Fruit fly (Drosophila melanogaster) whole organism, embryonic: Measurements from ENCODE around the gene ea.
A peak's percentile ranks its signal among the peaks of the same experiment; 100 is the strongest.

ENCODE experiments used
- C15 ChIP-seq: fragments of 200-800 bp; sonication (Bioruptor generic); IDR thresholded peaks from 3 replicates; pipeline ENCODE4 v1.3.6; 2022; ENCODE audit warnings: missing biosample characterization, missing genetic modification characterization
- CG10543 ChIP-seq: fragments of 200-800 bp; sonication (Bioruptor generic); optimal IDR thresholded peaks from 3 replicates; lab custom pipeline; 2017; ENCODE audit warnings: missing biosample characterization, mild to moderate bottlenecking, missing genetic modification characterization, moderate library complexity
- CG10979 ChIP-seq: fragments of 200-800 bp; sonication (Bioruptor generic); optimal IDR thresholded peaks from 2 replicates; lab custom pipeline; 2018; ENCODE audit warnings: missing biosample characterization, mild to moderate bottlenecking, missing genetic modification characterization, moderate library complexity
- CG11456 ChIP-seq: fragments of 200-800 bp; sonication (Bioruptor generic); IDR thresholded peaks from 3 replicates; pipeline ENCODE4 v1.3.6; 2022; ENCODE audit warnings: missing biosample characterization, missing genetic modification characterization
- CG11723 ChIP-seq: fragments of 200-800 bp; sonication (Bioruptor generic); optimal IDR thresholded peaks from 2 replicates; lab custom pipeline; 2017; ENCODE audit warnings: missing biosample characterization, mild to moderate bottlenecking, missing genetic modification characterization
- CG12236 ChIP-seq: fragments of 200-800 bp; sonication (Bioruptor generic); optimal IDR thresholded peaks from 2 replicates; lab custom pipeline; 2016; ENCODE audit warnings: missing biosample characterization, missing genetic modification characterization
- CG13296 ChIP-seq: fragments of 200-800 bp; sonication (Bioruptor generic); optimal IDR thresholded peaks from 3 replicates; lab custom pipeline; 2018; ENCODE audit warnings: missing biosample characterization, mild to moderate bottlenecking, missing genetic modification characterization
- CG15514 ChIP-seq: fragments of 200-800 bp; sonication (Bioruptor generic); optimal IDR thresholded peaks from 3 replicates; lab custom pipeline; 2017; ENCODE audit warnings: missing biosample characterization, missing genetic modification characterization, mild to moderate bottlenecking, moderate library complexity, missing genetic modification reagents
- CG17328 ChIP-seq: fragments of 200-800 bp; sonication (Bioruptor generic); IDR thresholded peaks from 2 replicates; pipeline ENCODE4 v1.3.6; 2022; ENCODE audit warnings: missing biosample characterization, missing genetic modification characterization
- CG18262 ChIP-seq: fragments of 200-800 bp; optimal IDR thresholded peaks from 3 replicates; lab custom pipeline; 2019; ENCODE audit warnings: missing biosample characterization, mild to moderate bottlenecking, missing genetic modification characterization, moderate library complexity
- CG18599 ChIP-seq: fragments of 200-800 bp; sonication (Bioruptor generic); optimal IDR thresholded peaks from 3 replicates; lab custom pipeline; 2017; ENCODE audit warnings: missing biosample characterization, missing genetic modification characterization, mild to moderate bottlenecking, moderate library complexity, missing genetic modification reagents
- CG2129 ChIP-seq: fragments of 200-800 bp; sonication (Bioruptor generic); IDR thresholded peaks from 2 replicates; pipeline ENCODE4 v1.3.6; 2022; ENCODE audit warnings: missing biosample characterization, missing genetic modification characterization; ENCODE audit not compliant: partially characterized antibody
- CG3407 ChIP-seq: fragments of 200-800 bp; sonication (Bioruptor generic); optimal IDR thresholded peaks from 2 replicates; lab custom pipeline; 2018; ENCODE audit warnings: missing biosample characterization, mild to moderate bottlenecking, missing genetic modification characterization
- CG34224 ChIP-seq: fragments of 200-800 bp; sonication (Bioruptor generic); IDR thresholded peaks from 3 replicates; pipeline ENCODE4 v1.3.6; 2022; ENCODE audit warnings: missing biosample characterization, missing genetic modification characterization; ENCODE audit not compliant: partially characterized antibody
- CG5245 ChIP-seq: fragments of 200-800 bp; sonication (Bioruptor generic); optimal IDR thresholded peaks from 3 replicates; lab custom pipeline; 2016; ENCODE audit warnings: missing biosample characterization, missing genetic modification characterization
- CG6683 ChIP-seq: fragments of 200-800 bp; sonication (Bioruptor generic); optimal IDR thresholded peaks from 2 replicates; lab custom pipeline; 2017; ENCODE audit warnings: missing biosample characterization, mild to moderate bottlenecking, missing genetic modification characterization, missing genetic modification reagents
- CHES-1-like ChIP-seq: fragments of 200-800 bp; sonication (Bioruptor generic); optimal IDR thresholded peaks from 2 replicates; lab custom pipeline; 2016; ENCODE audit warnings: missing biosample characterization, missing genetic modification characterization
- Dref ChIP-seq: fragments of 200-800 bp; sonication (Bioruptor generic); IDR thresholded peaks from 2 replicates; pipeline ENCODE4 v1.3.6; 2022; ENCODE audit warnings: missing biosample characterization, missing genetic modification characterization
- Elba2 ChIP-seq: fragments of 200-800 bp; sonication (Bioruptor generic); optimal IDR thresholded peaks from 3 replicates; lab custom pipeline; 2016; ENCODE audit warnings: missing biosample characterization, missing genetic modification characterization
- Fer1 ChIP-seq: fragments of 200-800 bp; sonication (Bioruptor generic); optimal IDR thresholded peaks from 2 replicates; lab custom pipeline; 2017; ENCODE audit warnings: missing biosample characterization, mild to moderate bottlenecking, missing genetic modification characterization
- Gsc ChIP-seq: fragments of 200-800 bp; sonication (Bioruptor generic); IDR thresholded peaks from 2 replicates; pipeline ENCODE4 v1.3.6; 2022; ENCODE audit warnings: missing biosample characterization, missing genetic modification characterization
- Hmr ChIP-seq: fragments of 200-800 bp; sonication (Bioruptor generic); optimal IDR thresholded peaks from 3 replicates; lab custom pipeline; 2017; ENCODE audit warnings: mild to moderate bottlenecking, missing biosample characterization, missing genetic modification reagents, missing genetic modification characterization
- NfI ChIP-seq: fragments of 200-800 bp; sonication (Bioruptor generic); optimal IDR thresholded peaks from 3 replicates; lab custom pipeline; 2018; ENCODE audit warnings: missing biosample characterization, mild to moderate bottlenecking, missing genetic modification characterization, moderate library complexity
- Sox102F ChIP-seq: fragments of 200-800 bp; sonication (Bioruptor generic); optimal IDR thresholded peaks from 2 replicates; lab custom pipeline; 2018; ENCODE audit warnings: missing biosample characterization, mild to moderate bottlenecking, missing genetic modification characterization, moderate library complexity
- Sry-β ChIP-seq: fragments of 200-800 bp; sonication (Bioruptor generic); optimal IDR thresholded peaks from 2 replicates; lab custom pipeline; 2018; ENCODE audit warnings: missing biosample characterization, mild to moderate bottlenecking, missing genetic modification characterization, moderate library complexity
- ase ChIP-seq: fragments of 200-800 bp; sonication (Bioruptor generic); IDR thresholded peaks from 3 replicates; pipeline ENCODE4 v1.3.6; 2022; ENCODE audit warnings: missing biosample characterization, missing genetic modification characterization
- bab2 ChIP-seq: fragments of 200-800 bp; sonication (Bioruptor generic); optimal IDR thresholded peaks from 2 replicates; lab custom pipeline; 2016; ENCODE audit warnings: missing biosample characterization, missing genetic modification characterization
- ci ChIP-seq: fragments of 200-800 bp; sonication (Bioruptor generic); IDR thresholded peaks from 3 replicates; pipeline ENCODE4 v1.3.6; 2022; ENCODE audit warnings: missing biosample characterization, missing genetic modification characterization
- crp ChIP-seq, 2 experiments: fragments of 200-800 bp; sonication (Bioruptor generic); optimal IDR thresholded peaks; 2 replicates in 1 of 2; 3 replicates in 1 of 2; lab custom pipeline; 2017; ENCODE audit warnings: missing biosample characterization in 2 of 2, missing genetic modification characterization in 2 of 2, mild to moderate bottlenecking in 1 of 2, moderate library complexity in 1 of 2
- cwo ChIP-seq: fragments of 200-800 bp; sonication (Bioruptor generic); optimal IDR thresholded peaks from 3 replicates; lab custom pipeline; 2017; ENCODE audit warnings: missing biosample characterization, missing genetic modification characterization, mild to moderate bottlenecking, moderate library complexity, missing genetic modification reagents
- dan ChIP-seq: fragments of 200-800 bp; sonication (Bioruptor generic); IDR thresholded peaks from 2 replicates; pipeline ENCODE4 v1.3.6; 2022; ENCODE audit warnings: missing biosample characterization, missing genetic modification characterization
- grau ChIP-seq: fragments of 200-800 bp; optimal IDR thresholded peaks from 3 replicates; lab custom pipeline; 2019; ENCODE audit warnings: missing biosample characterization, mild to moderate bottlenecking, missing genetic modification characterization, moderate library complexity
- grn ChIP-seq: fragments of 200-800 bp; sonication (Bioruptor generic); optimal IDR thresholded peaks from 3 replicates; lab custom pipeline; 2017; ENCODE audit warnings: missing biosample characterization, missing genetic modification characterization
- gro ChIP-seq: fragments of 200-800 bp; sonication (Bioruptor generic); optimal IDR thresholded peaks from 2 replicates; lab custom pipeline; 2016; ENCODE audit warnings: missing biosample characterization, missing genetic modification characterization
- ham ChIP-seq: fragments of 200-800 bp; sonication (Bioruptor generic); IDR thresholded peaks from 2 replicates; pipeline ENCODE4 v1.3.6; 2022; ENCODE audit warnings: missing biosample characterization, missing genetic modification characterization
- hb ChIP-seq: fragments of 200-800 bp; sonication (Bioruptor generic); IDR thresholded peaks from 3 replicates; pipeline ENCODE4 v1.3.6; 2022; ENCODE audit warnings: missing biosample characterization, missing genetic modification characterization; ENCODE audit not compliant: partially characterized antibody
- ind ChIP-seq: fragments of 200-800 bp; sonication (Bioruptor generic); optimal IDR thresholded peaks from 3 replicates; lab custom pipeline; 2016; ENCODE audit warnings: missing biosample characterization, missing genetic modification characterization
- jigr1 ChIP-seq: fragments of 200-800 bp; sonication (Bioruptor generic); IDR thresholded peaks from 3 replicates; pipeline ENCODE4 v1.3.6; 2022; ENCODE audit warnings: missing biosample characterization, missing genetic modification characterization
- klu ChIP-seq: fragments of 200-800 bp; sonication (Bioruptor generic); IDR thresholded peaks from 2 replicates; pipeline ENCODE4 v1.3.6; 2022; ENCODE audit warnings: missing biosample characterization, missing genetic modification characterization
- kni ChIP-seq: fragments of 200-800 bp; sonication (Bioruptor generic); optimal IDR thresholded peaks from 3 replicates; lab custom pipeline; 2017; ENCODE audit warnings: mild to moderate bottlenecking, missing biosample characterization, missing genetic modification reagents, missing genetic modification characterization
- oc ChIP-seq: fragments of 200-800 bp; sonication (Bioruptor generic); optimal IDR thresholded peaks from 2 replicates; lab custom pipeline; 2018; ENCODE audit warnings: missing biosample characterization, mild to moderate bottlenecking, missing genetic modification characterization, moderate library complexity
- org-1 ChIP-seq: fragments of 200-800 bp; sonication (Bioruptor generic); optimal IDR thresholded peaks from 2 replicates; lab custom pipeline; 2017; ENCODE audit warnings: missing biosample characterization, missing genetic modification characterization
- pfk ChIP-seq: fragments of 200-800 bp; sonication (Bioruptor generic); optimal IDR thresholded peaks from 2 replicates; lab custom pipeline; 2018; ENCODE audit warnings: missing biosample characterization, mild to moderate bottlenecking, missing genetic modification characterization, moderate library complexity
- ro ChIP-seq: fragments of 200-800 bp; sonication (Bioruptor generic); IDR thresholded peaks from 2 replicates; pipeline ENCODE4 v1.3.6; 2022; ENCODE audit warnings: missing biosample characterization, missing genetic modification characterization
- sim ChIP-seq: fragments of 200-800 bp; sonication (Bioruptor generic); IDR thresholded peaks from 2 replicates; pipeline ENCODE4 v1.3.6; 2022; ENCODE audit warnings: missing biosample characterization, missing genetic modification characterization
- sima ChIP-seq: fragments of 200-800 bp; sonication (Bioruptor generic); optimal IDR thresholded peaks from 2 replicates; lab custom pipeline; 2016; ENCODE audit warnings: missing biosample characterization, missing genetic modification characterization
- slp2 ChIP-seq: fragments of 200-800 bp; sonication (Bioruptor generic); optimal IDR thresholded peaks from 2 replicates; lab custom pipeline; 2016; ENCODE audit warnings: missing biosample characterization, missing genetic modification characterization
- stc ChIP-seq: fragments of 200-800 bp; sonication (Bioruptor generic); IDR thresholded peaks from 2 replicates; pipeline ENCODE4 v1.3.6; 2022; ENCODE audit warnings: missing biosample characterization, missing genetic modification characterization
- ttk ChIP-seq: fragments of 200-800 bp; sonication (Bioruptor generic); IDR thresholded peaks from 2 replicates; pipeline ENCODE4 v2.1.2; 2022; ENCODE audit warnings: missing biosample characterization, missing genetic modification characterization

Gene ea

DNA sequence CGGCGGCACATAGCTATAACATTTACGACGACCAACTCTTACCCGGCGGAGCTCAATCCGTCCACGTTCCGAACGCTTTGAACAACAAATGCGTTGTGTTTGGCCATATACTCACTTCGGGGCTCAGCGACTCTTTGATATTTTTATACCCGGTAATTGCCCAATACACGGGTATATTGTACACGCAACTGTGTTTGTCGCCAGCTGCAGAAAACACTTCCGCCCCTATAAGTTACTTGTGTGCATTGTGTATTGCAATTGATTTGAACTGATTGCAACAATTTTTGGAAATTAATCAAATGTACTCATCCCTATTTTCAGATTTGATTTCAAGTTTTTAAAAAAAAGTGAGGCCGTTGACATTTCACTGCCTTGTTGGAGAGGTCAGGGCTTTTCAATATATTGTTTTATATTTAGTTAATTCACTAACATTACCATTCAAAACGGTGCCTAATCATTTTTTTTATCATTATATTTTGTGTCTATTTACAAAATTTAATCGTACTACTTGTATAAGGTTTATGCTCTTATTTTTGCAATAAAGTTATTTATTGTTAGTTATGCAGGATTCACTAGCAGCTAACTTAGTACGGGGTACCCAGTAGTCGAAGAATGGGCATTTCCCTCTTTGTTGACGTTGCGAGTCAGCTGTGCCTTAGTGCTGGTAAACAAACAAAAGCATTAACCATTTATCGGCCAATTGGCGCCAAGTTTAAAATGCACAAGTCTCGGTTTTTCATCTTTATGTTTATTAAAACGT is 14.6 kb downstream of the ea start, which contains the start of gene Nagk (continued):
- peak; percentile 56 for TF ChIP-seq Dref (GFP tag; lab: Robert Waterston, UW)
- TF ChIP-seq grau (tag; lab: Kevin White, UChicago) = peak; percentile 42
- TF ChIP-seq Sox102F = peak; percentile 64
- no peak for TF ChIP-seq CG12236 (GFP tag; lab: Kevin White, UChicago)
- no peak for TF ChIP-seq CG34224 (GFP tag; lab: Robert Waterston, UW)
- TF ChIP-seq CG13296 (GFP tag; lab: Kevin White, UChicago) = peak; percentile 40
- TF ChIP-seq CG15514 (GFP tag; lab: Kevin White, UChicago) = peak; percentile 27
- peak; percentile 27 for TF ChIP-seq org-1 (GFP tag; lab: Kevin White, UChicago)
- no peak for TF ChIP-seq sim
- TF ChIP-seq CG2129 (GFP tag; lab: Robert Waterston, UW) = no peak
- TF ChIP-seq C15 (GFP tag; lab: Robert Waterston, UW) = no peak
- peak; percentile 68 for TF ChIP-seq Hmr (GFP tag; lab: Kevin White, UChicago)
- peak; percentile 4; the same call in 2 of the 3 replicates for TF ChIP-seq ase (GFP tag; lab: Robert Waterston, UW)
- no peak for TF ChIP-seq ro (GFP tag; lab: Robert Waterston, UW)
- no peak for TF ChIP-seq Gsc (GFP tag; lab: Robert Waterston, UW)
- TF ChIP-seq pfk (GFP tag; lab: Kevin White, UChicago) = no peak
- TF ChIP-seq klu (GFP tag; lab: Robert Waterston, UW) = no peak
- TF ChIP-seq CG10979 = peak; percentile 59
- TF ChIP-seq ham = no peak
- TF ChIP-seq Elba2 (GFP tag; lab: Kevin White, UChicago) = peak; percentile 10
- peak; percentile 1 to 85 for TF ChIP-seq crp (GFP tag; optimal IDR thresholded peaks at IDR 0.05; lab: Kevin White, UChicago)
- TF ChIP-seq ttk = no peak
- peak; percentile 44 for TF ChIP-seq bab2 (GFP tag; lab: Kevin White, UChicago)
- no peak for TF ChIP-seq CG6683
- TF ChIP-seq ind (GFP tag; lab: Kevin White, UChicago) = peak; percentile 59
- no peak for TF ChIP-seq kni (GFP tag; lab: Kevin White, UChicago)
- TF ChIP-seq Fer1 (GFP tag; lab: Kevin White, UChicago) = peak; percentile 37
- no peak for TF ChIP-seq jigr1 (GFP tag; lab: Robert Waterston, UW)
- TF ChIP-seq dan = no peak
- TF ChIP-seq CG17328 (GFP tag; lab: Robert Waterston, UW) = peak; percentile 56
- peak; percentile 61; the same call in 2 of the 3 replicates for TF ChIP-seq CG11456 (GFP tag; lab: Robert Waterston, UW)
- peak; percentile 32 for TF ChIP-seq CG3407 (GFP tag; lab: Kevin White, UChicago)
- peak; percentile 65 for TF ChIP-seq CG18599 (GFP tag; lab: Kevin White, UChicago)
- peak; percentile 71 for TF ChIP-seq ci
- no peak for TF ChIP-seq grn (GFP tag; lab: Kevin White, UChicago)
- TF ChIP-seq CG18262 (tag; lab: Kevin White, UChicago) = peak; percentile 82
- peak; percentile 53 for TF ChIP-seq CG11723 (GFP tag; lab: Kevin White, UChicago)
- no peak for TF ChIP-seq hb (GFP tag; lab: Robert Waterston, UW)
- no peak for TF ChIP-seq oc (tag; lab: Kevin White, UChicago)
- TF ChIP-seq stc (GFP tag; lab: Robert Waterston, UW) = 0 out of 2 replicates have a peak, but pooled peaks have one; percentile 6
- TF ChIP-seq NfI (GFP tag; lab: Kevin White, UChicago) = peak; percentile 45
- peak; percentile 60 for TF ChIP-seq gro (GFP tag; lab: Kevin White, UChicago)
- no peak for TF ChIP-seq sima (GFP tag; lab: Kevin White, UChicago)
- TF ChIP-seq Sry-β (GFP tag; lab: Kevin White, UChicago) = no peak
- TF ChIP-seq cwo = peak; percentile 56
- TF ChIP-seq slp2 = peak; percentile 46
- TF ChIP-seq CG5245 (GFP tag; lab: Kevin White, UChicago) = peak; percentile 16
- peak; percentile 38 for TF ChIP-seq CHES-1-like
- TF ChIP-seq CG10543 (GFP tag; lab: Kevin White, UChicago) = peak; percentile 67
